Worm (Caenorhabditis elegans): Measurements from ENCODE around the gene lin-40.

ce11 chrV:3759419-3759915 lies 54.7 kb downstream of the lin-40 start, which contains the start of gene chk-1:
- TF ChIP-seq sea-2 (GFP tag; optimal IDR thresholded peaks at IDR 0.05): no peak
- TF ChIP-seq pha-4 (tag; optimal IDR thresholded peaks at IDR 0.05): no peak
- TF ChIP-seq ceh-9 (tag; optimal IDR thresholded peaks at IDR 0.05): no peak
- TF ChIP-seq nfya-1 (tag; optimal IDR thresholded peaks at IDR 0.05; ENCODE audit: insufficient read depth): no peak
- TF ChIP-seq egl-27 (tag; optimal IDR thresholded peaks at IDR 0.05): no peak
- TF ChIP-seq ceh-82 (tag; optimal IDR thresholded peaks at IDR 0.05): no peak
- TF ChIP-seq eor-1 (tag; optimal IDR thresholded peaks at IDR 0.05): no peak
- no peak for TF ChIP-seq nhr-77 (tag; optimal IDR thresholded peaks at IDR 0.05)
- no peak for TF ChIP-seq skn-1 (tag; optimal IDR thresholded peaks at IDR 0.05)
- no peak for TF ChIP-seq ama-1 (optimal IDR thresholded peaks at IDR 0.05)

Data from whole organism, L3 larva.